Worm (Caenorhabditis elegans) whole organism, L2 larva: ENCODE data around the gene gst-21.

Experiments
- Y55F3AM.14 ChIP-seq: fragments of 200-800 bp; sonication (Bioruptor generic); optimal IDR thresholded peaks from 2 replicates; lab custom pipeline; 2018; ENCODE audit warnings: mild to moderate bottlenecking, missing genetic modification characterization, missing compliant biosample characterization
- aly-2 ChIP-seq: fragments of 150-350 bp; optimal IDR thresholded peaks from 2 replicates; lab custom pipeline; 2014; ENCODE audit warnings: missing biosample characterization, missing genetic modification characterization
- dmd-4 ChIP-seq: sonication (generic microtip); optimal IDR thresholded peaks from 2 replicates; lab custom pipeline; 2017; ENCODE audit warnings: missing biosample characterization, missing genetic modification characterization
- elt-3 ChIP-seq: sonication (generic microtip); optimal IDR thresholded peaks from 2 replicates; lab custom pipeline; 2017; ENCODE audit warnings: missing biosample characterization, missing genetic modification characterization
- lin-11 ChIP-seq: fragments of 150-350 bp; sonication (generic microtip); optimal IDR thresholded peaks from 2 replicates; lab custom pipeline; 2014; ENCODE audit warnings: missing biosample characterization, missing genetic modification characterization, inconsistent platforms, mixed read lengths
- lsy-2 ChIP-seq, 2 experiments: fragments of 150-350 bp in 1 of 2; sonication (generic microtip) in 1 of 2; optimal IDR thresholded peaks; 2 replicates each; lab custom pipeline; 2014 to 2017; ENCODE audit warnings: missing biosample characterization in 2 of 2, missing genetic modification characterization in 2 of 2
- mbf-1 ChIP-seq: sonication (generic microtip); optimal IDR thresholded peaks from 2 replicates; lab custom pipeline; 2017; ENCODE audit warnings: missing biosample characterization, missing genetic modification characterization
- nhr-11 ChIP-seq: fragments of 150-350 bp; optimal IDR thresholded peaks from 2 replicates; lab custom pipeline; 2014; ENCODE audit warnings: missing biosample characterization, missing genetic modification characterization
- nhr-23 ChIP-seq: fragments of 150-350 bp; optimal IDR thresholded peaks from 2 replicates; lab custom pipeline; 2014; ENCODE audit warnings: missing biosample characterization, missing genetic modification reagents, missing genetic modification characterization
- nhr-237 ChIP-seq: fragments of 150-350 bp; optimal IDR thresholded peaks from 2 replicates; lab custom pipeline; 2014; ENCODE audit warnings: missing biosample characterization, missing genetic modification characterization
- peb-1 ChIP-seq: fragments of 150-350 bp; optimal IDR thresholded peaks from 2 replicates; lab custom pipeline; 2014; ENCODE audit warnings: missing biosample characterization, missing genetic modification characterization
- sma-9 ChIP-seq, 2 experiments: fragments of 150-350 bp in 1 of 2; sonication (generic microtip) in 1 of 2; optimal IDR thresholded peaks; 2 replicates each; lab custom pipeline; 2014 to 2016; ENCODE audit warnings: missing genetic modification characterization in 2 of 2, mild to moderate bottlenecking in 1 of 2, missing biosample characterization in 1 of 2, missing compliant biosample characterization in 1 of 2, missing genetic modification reagents in 1 of 2, moderate library complexity in 1 of 2
- snpc-4 ChIP-seq: fragments of 150-350 bp; optimal IDR thresholded peaks from 2 replicates; lab custom pipeline; 2014; ENCODE audit warnings: missing biosample characterization, missing genetic modification characterization
- ztf-11 ChIP-seq: sonication (generic microtip); optimal IDR thresholded peaks from 2 replicates; lab custom pipeline; 2017; ENCODE audit warnings: missing biosample characterization, missing genetic modification characterization

DNA sequence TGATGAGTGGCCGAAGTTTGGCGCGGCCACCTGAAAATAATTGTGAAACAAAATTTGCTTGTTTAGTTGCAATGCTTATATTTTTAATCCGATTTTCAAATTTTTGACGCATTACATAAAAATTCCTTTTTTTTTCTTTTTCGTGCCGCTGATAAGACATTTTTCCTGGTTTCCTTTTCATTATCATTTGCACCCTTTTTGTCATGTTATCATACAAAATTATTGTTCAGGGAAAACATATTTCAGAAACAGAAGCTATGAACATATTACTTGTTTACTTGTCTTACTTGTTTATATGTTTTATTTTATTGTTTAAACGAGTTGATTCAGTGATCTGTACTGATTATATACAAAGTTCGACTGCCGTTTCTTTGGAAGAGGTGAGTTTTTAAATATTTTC lies 28.9 kb upstream of the gst-21 start, which contains the start of gene clec-205:
- TF ChIP-seq lsy-2 (tag; optimal IDR thresholded peaks at IDR 0.05; lab: Kevin White, UChicago) (no peak), nhr-23 (tag; lab: Kevin White, UChicago) (no peak), Y55F3AM.14 (GFP tag; lab: Kevin White, UChicago) (no peak), sma-9 (GFP tag; optimal IDR thresholded peaks at IDR 0.05; lab: Kevin White, UChicago) (no peak), sma-9 (tag; optimal IDR thresholded peaks at IDR 0.05; lab: Kevin White, UChicago) (no peak), mbf-1 (tag; lab: Kevin White, UChicago) (no peak), snpc-4 (tag; lab: Kevin White, UChicago) (no peak), dmd-4 (tag; lab: Kevin White, UChicago) (no peak), nhr-11 (tag; lab: Kevin White, UChicago) (no peak), lin-11 (tag; lab: Kevin White, UChicago) (no peak), peb-1 (no peak), nhr-237 (no peak), aly-2 (no peak), elt-3 (tag; lab: Kevin White, UChicago) (no peak), ztf-11 (tag; lab: Kevin White, UChicago) (no peak)
